Worm (Caenorhabditis elegans) whole organism, L4 larva: ENCODE results near the gene dyc-1.

Experiments
- D1046.2 ChIP-seq: fragments of 200-800 bp; sonication (Bioruptor generic); IDR thresholded peaks from 2 replicates; pipeline ENCODE4 v1.3.6; 2022; ENCODE audit warnings: missing genetic modification characterization, missing compliant biosample characterization
- F37D6.2 ChIP-seq: sonication (generic microtip); optimal IDR thresholded peaks from 2 replicates; lab custom pipeline; 2016; ENCODE audit warnings: mild to moderate bottlenecking, missing genetic modification characterization, missing compliant biosample characterization
- F44E2.7 ChIP-seq: fragments of 200-800 bp; sonication (Bioruptor generic); IDR thresholded peaks from 2 replicates; pipeline ENCODE4 v2.1.2; 2022; ENCODE audit warnings: missing genetic modification characterization, missing compliant biosample characterization
- T26A8.4 ChIP-seq: fragments of 200-800 bp; sonication (Bioruptor generic); IDR thresholded peaks from 2 replicates; pipeline ENCODE4 v1.3.6; 2022; ENCODE audit warnings: missing genetic modification characterization, missing compliant biosample characterization
- aly-2 ChIP-seq: sonication (generic microtip); optimal IDR thresholded peaks from 2 replicates; lab custom pipeline; 2018; ENCODE audit warnings: missing biosample characterization, missing genetic modification characterization
- attf-4 ChIP-seq: sonication (generic microtip); optimal IDR thresholded peaks from 3 replicates; lab custom pipeline; 2017; ENCODE audit warnings: missing biosample characterization, missing genetic modification characterization
- ceh-20 ChIP-seq: fragments of 200-800 bp; sonication (Bioruptor generic); IDR thresholded peaks from 2 replicates; pipeline ENCODE4 v1.3.6; 2022; ENCODE audit warnings: missing genetic modification reagents, missing genetic modification characterization, missing compliant biosample characterization
- ceh-28 ChIP-seq: fragments of 150-350 bp; optimal IDR thresholded peaks from 2 replicates; lab custom pipeline; 2014; ENCODE audit warnings: missing biosample characterization, missing genetic modification reagents, missing genetic modification characterization
- ceh-32 ChIP-seq: sonication (generic microtip); optimal IDR thresholded peaks from 2 replicates; lab custom pipeline; 2016; ENCODE audit warnings: mild to moderate bottlenecking, missing genetic modification characterization, missing compliant biosample characterization; ENCODE audit not compliant: poor library complexity
- cey-2 ChIP-seq: sonication (generic microtip); optimal IDR thresholded peaks from 3 replicates; lab custom pipeline; 2017; ENCODE audit warnings: missing genetic modification characterization, mild to moderate bottlenecking, missing compliant biosample characterization, antibody characterized with exemption, borderline replicate concordance; ENCODE audit not compliant: insufficient read depth
- ctbp-1 ChIP-seq: fragments of 200-800 bp; sonication (Bioruptor generic); IDR thresholded peaks from 2 replicates; pipeline ENCODE4 v1.3.6; 2022; ENCODE audit warnings: missing genetic modification reagents, missing genetic modification characterization, missing compliant biosample characterization
- daf-16 ChIP-seq, 3 experiments: sonication (generic microtip); optimal IDR thresholded peaks; 2 replicates each; lab custom pipeline; 2016 to 2017; ENCODE audit warnings: missing genetic modification characterization in 3 of 3, missing genetic modification reagents in 3 of 3, mild to moderate bottlenecking in 2 of 3, missing compliant biosample characterization in 2 of 3, missing biosample characterization in 1 of 3, moderate library complexity in 1 of 3
- daf-19 ChIP-seq: fragments of 200-800 bp; sonication (Bioruptor generic); conservative IDR thresholded peaks from 2 replicates; pipeline ENCODE4 v1.3.6; 2022; ENCODE audit warnings: missing genetic modification characterization, missing compliant biosample characterization
- daf-8 ChIP-seq: fragments of 200-800 bp; sonication (Bioruptor generic); IDR thresholded peaks from 2 replicates; pipeline ENCODE4 v1.3.6; 2022; ENCODE audit warnings: missing genetic modification characterization, missing compliant biosample characterization
- dmd-8 ChIP-seq: fragments of 200-800 bp; sonication (Bioruptor generic); IDR thresholded peaks from 2 replicates; pipeline ENCODE4 v1.3.6; 2022; ENCODE audit warnings: missing genetic modification characterization, missing compliant biosample characterization
- dmd-9 ChIP-seq: fragments of 200-800 bp; sonication (Bioruptor generic); IDR thresholded peaks from 2 replicates; pipeline ENCODE4 v1.3.6; 2022; ENCODE audit warnings: missing genetic modification reagents, missing genetic modification characterization, missing compliant biosample characterization
- dpl-1 ChIP-seq: fragments of 150-350 bp; optimal IDR thresholded peaks from 2 replicates; lab custom pipeline; 2014; ENCODE audit warnings: missing biosample characterization, missing genetic modification reagents, missing genetic modification characterization
- duxl-1 ChIP-seq: sonication (generic microtip); optimal IDR thresholded peaks from 2 replicates; lab custom pipeline; 2016; ENCODE audit warnings: mild to moderate bottlenecking, missing genetic modification characterization, moderate library complexity, missing compliant biosample characterization; ENCODE audit not compliant: poor library complexity
- egl-27 ChIP-seq: sonication (generic microtip); optimal IDR thresholded peaks from 3 replicates; lab custom pipeline; 2017; ENCODE audit warnings: missing biosample characterization, missing genetic modification reagents, missing genetic modification characterization
- fkh-10 ChIP-seq: fragments of 150-350 bp; optimal IDR thresholded peaks from 2 replicates; lab custom pipeline; 2014; ENCODE audit warnings: missing biosample characterization, missing genetic modification reagents, missing genetic modification characterization
- hlh-11 ChIP-seq: fragments of 200-800 bp; sonication (Bioruptor generic); optimal IDR thresholded peaks from 2 replicates; lab custom pipeline; 2018; ENCODE audit warnings: mild to moderate bottlenecking, missing genetic modification characterization, missing compliant biosample characterization
- hlh-30 ChIP-seq: sonication (generic microtip); optimal IDR thresholded peaks from 2 replicates; lab custom pipeline; 2017; ENCODE audit warnings: antibody characterized with exemption, mild to moderate bottlenecking, missing genetic modification characterization, missing compliant biosample characterization; ENCODE audit not compliant: insufficient read depth
- hmg-1.1 ChIP-seq: fragments of 200-800 bp; sonication (Bioruptor generic); IDR thresholded peaks from 2 replicates; pipeline ENCODE4 v1.3.6; 2022; ENCODE audit warnings: missing genetic modification reagents, missing genetic modification characterization, missing compliant biosample characterization
- lim-7 ChIP-seq: fragments of 200-800 bp; sonication (Bioruptor generic); IDR thresholded peaks from 2 replicates; pipeline ENCODE4 v1.3.6; 2022; ENCODE audit warnings: missing genetic modification characterization, missing compliant biosample characterization
- lin-1 ChIP-seq: fragments of 200-800 bp; sonication (Bioruptor generic); IDR thresholded peaks from 2 replicates; pipeline ENCODE4 v1.3.6; 2022; ENCODE audit warnings: missing genetic modification reagents, missing genetic modification characterization, missing compliant biosample characterization
- lin-13 ChIP-seq: fragments of 150-350 bp; optimal IDR thresholded peaks from 2 replicates; lab custom pipeline; 2014; ENCODE audit warnings: missing biosample characterization, missing genetic modification reagents, missing genetic modification characterization
- lin-15B ChIP-seq: fragments of 150-350 bp; sonication (generic microtip); optimal IDR thresholded peaks from 3 replicates; lab custom pipeline; 2014; ENCODE audit warnings: missing biosample characterization, missing genetic modification characterization
- lin-38 ChIP-seq: fragments of 200-800 bp; sonication (Bioruptor generic); IDR thresholded peaks from 2 replicates; pipeline ENCODE4 v1.3.6; 2022; ENCODE audit warnings: missing genetic modification reagents, missing genetic modification characterization, missing compliant biosample characterization
- lin-39 ChIP-seq: fragments of 150-350 bp; optimal IDR thresholded peaks from 2 replicates; lab custom pipeline; 2014; ENCODE audit warnings: missing biosample characterization, missing genetic modification reagents, missing genetic modification characterization
- lir-3 ChIP-seq: sonication (generic microtip); optimal IDR thresholded peaks from 2 replicates; lab custom pipeline; 2016; ENCODE audit warnings: mild to moderate bottlenecking, missing genetic modification characterization, missing compliant biosample characterization
- lsy-2 ChIP-seq, 2 experiments: fragments of 150-350 bp in 1 of 2; sonication (generic microtip) in 1 of 2; optimal IDR thresholded peaks; 2 replicates each; lab custom pipeline; 2014 to 2017; ENCODE audit warnings: missing biosample characterization in 2 of 2, missing genetic modification characterization in 2 of 2
- mdl-1 ChIP-seq, 2 experiments: fragments of 150-350 bp in 1 of 2; sonication (generic microtip) in 1 of 2; optimal IDR thresholded peaks; 2 replicates each; lab custom pipeline; 2014 to 2017; ENCODE audit warnings: missing biosample characterization in 2 of 2, missing genetic modification characterization in 2 of 2
- mes-2 ChIP-seq: sonication (generic microtip); optimal IDR thresholded peaks from 2 replicates; lab custom pipeline; 2016; ENCODE audit warnings: missing genotype, mild to moderate bottlenecking, missing genetic modification characterization, missing compliant biosample characterization; ENCODE audit not compliant: poor library complexity, severe bottlenecking
- mxl-2 ChIP-seq: fragments of 200-800 bp; sonication (Bioruptor generic); conservative IDR thresholded peaks from 2 replicates; pipeline ENCODE4 v1.3.6; 2022; ENCODE audit warnings: missing genetic modification reagents, missing genetic modification characterization, missing compliant biosample characterization
- nhr-102 ChIP-seq: sonication (generic microtip); optimal IDR thresholded peaks from 2 replicates; lab custom pipeline; 2016; ENCODE audit warnings: mild to moderate bottlenecking, missing genetic modification characterization, moderate library complexity, missing compliant biosample characterization
- nhr-111 ChIP-seq: fragments of 200-800 bp; sonication (Bioruptor generic); optimal IDR thresholded peaks from 2 replicates; lab custom pipeline; 2018; ENCODE audit warnings: mild to moderate bottlenecking, missing genetic modification characterization, missing compliant biosample characterization
- nhr-41 ChIP-seq: fragments of 200-800 bp; sonication (Bioruptor generic); IDR thresholded peaks from 2 replicates; pipeline ENCODE4 v1.3.6; 2022; ENCODE audit warnings: missing genetic modification reagents, missing genetic modification characterization, missing compliant biosample characterization
- nhr-42 ChIP-seq: fragments of 200-800 bp; sonication (Bioruptor generic); IDR thresholded peaks from 2 replicates; pipeline ENCODE4 v1.3.6; 2022; ENCODE audit warnings: missing genetic modification characterization, missing compliant biosample characterization
- nhr-6 ChIP-seq: fragments of 150-350 bp; optimal IDR thresholded peaks from 2 replicates; lab custom pipeline; 2014; ENCODE audit warnings: missing biosample characterization, missing genetic modification characterization
- rbr-2 ChIP-seq: sonication (generic microtip); optimal IDR thresholded peaks from 2 replicates; lab custom pipeline; 2016; ENCODE audit warnings: missing genotype, missing genetic modification characterization, missing compliant biosample characterization
- saeg-2 ChIP-seq: fragments of 200-800 bp; sonication (Bioruptor generic); IDR thresholded peaks from 2 replicates; pipeline ENCODE4 v1.3.6; 2022; ENCODE audit warnings: missing genetic modification reagents, missing genetic modification characterization, missing compliant biosample characterization
- skn-1 ChIP-seq: fragments of 150-350 bp; optimal IDR thresholded peaks from 2 replicates; lab custom pipeline; 2014; ENCODE audit warnings: missing biosample characterization, missing genetic modification characterization
- snpc-1.2 ChIP-seq: fragments of 200-800 bp; sonication (Bioruptor generic); IDR thresholded peaks from 2 replicates; pipeline ENCODE4 v1.3.6; 2022; ENCODE audit warnings: missing genetic modification reagents, missing genetic modification characterization, missing compliant biosample characterization
- tag-97 ChIP-seq: fragments of 200-800 bp; sonication (Bioruptor generic); IDR thresholded peaks from 2 replicates; pipeline ENCODE4 v1.3.6; 2022; ENCODE audit warnings: missing genetic modification characterization, missing compliant biosample characterization
- unc-130 ChIP-seq: sonication (generic microtip); optimal IDR thresholded peaks from 2 replicates; lab custom pipeline; 2016; ENCODE audit warnings: missing genetic modification reagents, missing genetic modification characterization, missing compliant biosample characterization
- unc-39 ChIP-seq: sonication (generic microtip); optimal IDR thresholded peaks from 2 replicates; lab custom pipeline; 2017; ENCODE audit warnings: missing biosample characterization, missing genetic modification characterization
- zfp-2 ChIP-seq: sonication (generic microtip); optimal IDR thresholded peaks from 2 replicates; lab custom pipeline; 2016; ENCODE audit warnings: mild to moderate bottlenecking, missing genetic modification characterization, missing compliant biosample characterization
- zfp-3 ChIP-seq: fragments of 200-800 bp; sonication (Bioruptor generic); conservative IDR thresholded peaks from 2 replicates; pipeline ENCODE4 v1.3.6; 2022; ENCODE audit warnings: missing genetic modification reagents, missing genetic modification characterization, missing compliant biosample characterization
- zip-2 ChIP-seq: fragments of 150-350 bp; optimal IDR thresholded peaks from 2 replicates; lab custom pipeline; 2014; ENCODE audit warnings: missing biosample characterization, missing genetic modification characterization
- ztf-7 ChIP-seq: fragments of 150-350 bp; optimal IDR thresholded peaks from 2 replicates; lab custom pipeline; 2014; ENCODE audit warnings: missing biosample characterization, missing genetic modification characterization

The dyc-1 gene

ce11 chrX:14063830-14064229, 14.5 kb downstream of the dyc-1 start (continued):
- TF ChIP-seq F37D6.2 (tag; lab: Kevin White, UChicago) (peak; percentile 81), lin-39 (no peak), mdl-1 (tag; optimal IDR thresholded peaks at IDR 0.05; lab: Kevin White, UChicago) (peak; percentile 41 to 90), daf-19 (GFP tag; lab: Robert Waterston, UW) (no peak), skn-1 (tag; lab: Kevin White, UChicago) (no peak), lim-7 (GFP tag; lab: Robert Waterston, UW) (peak; percentile 100), ctbp-1 (GFP tag; lab: Robert Waterston, UW) (peak; percentile 96), rbr-2 (tag; lab: Kevin White, UChicago) (peak; percentile 92), dmd-8 (peak; percentile 97), ztf-7 (tag; lab: Kevin White, UChicago) (peak; percentile 87), daf-8 (peak; percentile 42; the same call in 1 of the 2 replicates), lir-3 (tag; lab: Kevin White, UChicago) (peak; percentile 86), lin-15B (peak; percentile 22), nhr-41 (peak; percentile 96), aly-2 (tag; lab: Kevin White, UChicago) (peak; percentile 56), snpc-1.2 (peak; percentile 92), cey-2 (no peak), zfp-3 (GFP tag; lab: Robert Waterston, UW) (peak; percentile 90), unc-130 (peak; percentile 62), tag-97 (GFP tag; lab: Robert Waterston, UW) (0 out of 2 replicates have a peak, but pooled peaks have one; percentile 52), fkh-10 (GFP tag; lab: Kevin White, UChicago) (peak; percentile 28), daf-16 (GFP tag; optimal IDR thresholded peaks at IDR 0.05; lab: Kevin White, UChicago) (peak; percentile 90 to 91), daf-16 (tag; optimal IDR thresholded peaks at IDR 0.05; lab: Kevin White, UChicago) (peak; percentile 91), nhr-6 (tag; lab: Kevin White, UChicago) (peak; percentile 76), mes-2 (tag; lab: Kevin White, UChicago) (peak; percentile 92), hmg-1.1 (peak; percentile 99), saeg-2 (GFP tag; lab: Robert Waterston, UW) (peak; percentile 88), T26A8.4 (peak; percentile 94), dmd-9 (GFP tag; lab: Robert Waterston, UW) (peak; percentile 91), hlh-30 (peak; percentile 88), nhr-111 (GFP tag; lab: Kevin White, UChicago) (peak; percentile 95), D1046.2 (GFP tag; lab: Robert Waterston, UW) (peak; percentile 94), F44E2.7 (GFP tag; lab: Robert Waterston, UW) (peak; percentile 92; the same call in 1 of the 2 replicates), lin-1 (GFP tag; lab: Robert Waterston, UW) (peak; percentile 95), lin-38 (GFP tag; lab: Robert Waterston, UW) (peak; percentile 86), nhr-102 (tag; lab: Kevin White, UChicago) (peak; percentile 69), zip-2 (tag; lab: Kevin White, UChicago) (peak; percentile 81), dpl-1 (GFP tag; lab: Kevin White, UChicago) (peak; percentile 36), egl-27 (tag; lab: Kevin White, UChicago) (peak; percentile 41), mxl-2 (GFP tag; lab: Robert Waterston, UW) (peak; percentile 78), zfp-2 (peak; percentile 60), unc-39 (tag; lab: Kevin White, UChicago) (no peak), attf-4 (tag; lab: Kevin White, UChicago) (no peak), ceh-28 (peak; percentile 18), lin-13 (GFP tag; lab: Kevin White, UChicago) (peak; percentile 90), lsy-2 (tag; optimal IDR thresholded peaks at IDR 0.05; lab: Kevin White, UChicago) (peak; percentile 72 to 88), ceh-20 (GFP tag; lab: Robert Waterston, UW) (peak; percentile 96), ceh-32 (tag; lab: Kevin White, UChicago) (peak; percentile 72), hlh-11 (tag; lab: Kevin White, UChicago) (peak; percentile 87), duxl-1 (tag; lab: Kevin White, UChicago) (peak; percentile 89), nhr-42 (peak; percentile 88)
